Fruit fly (Drosophila melanogaster): ENCODE measurements around the gene CG12024.

Gene CG12024

dm6 chr3L:1885436-1885835 lies 28.5 kb downstream of the CG12024 start, which contains the start of gene Tmhs:
TSS of gene Tmhs (plus strand) at chr3L:1885657.
- no peak for TF ChIP-seq CG31627 (GFP tag; optimal IDR thresholded peaks at IDR 0.05)
- peak; percentile 34; the same call in 1 of the 3 replicates for TF ChIP-seq CG6163 (GFP tag; IDR thresholded peaks at IDR 0.05)
- TF ChIP-seq CG11902 (GFP tag; optimal IDR thresholded peaks at IDR 0.05), result no peak
- peak; percentile 45; the same call in 1 of the 3 replicates for TF ChIP-seq eg (GFP tag; IDR thresholded peaks at IDR 0.05)
- TF ChIP-seq CG11294 (GFP tag; IDR thresholded peaks at IDR 0.05), result no peak
- TF ChIP-seq CG6808 (GFP tag; optimal IDR thresholded peaks at IDR 0.05), result no peak
- no peak for TF ChIP-seq Sox15 (GFP tag; optimal IDR thresholded peaks at IDR 0.05)
- no peak for TF ChIP-seq Hr38 (GFP tag; optimal IDR thresholded peaks at IDR 0.05)
- no peak for TF ChIP-seq CG34406 (GFP tag; optimal IDR thresholded peaks at IDR 0.05)
- no peak for TF ChIP-seq ss (GFP tag; optimal IDR thresholded peaks at IDR 0.05)
- TF ChIP-seq Blimp-1 (GFP tag; optimal IDR thresholded peaks at IDR 0.05), result no peak

- TF ChIP-seq dac (GFP tag; optimal IDR thresholded peaks at IDR 0.05) (peak; percentile 95), Lpt (GFP tag; optimal IDR thresholded peaks at IDR 0.05) (peak; percentile 98), Smox (GFP tag; optimal IDR thresholded peaks at IDR 0.05) (peak; percentile 90), Hr38 (GFP tag; optimal IDR thresholded peaks at IDR 0.05) (peak; percentile 90), Ets21C (GFP tag; optimal IDR thresholded peaks at IDR 0.05) (peak; percentile 84), acj6 (GFP tag; optimal IDR thresholded peaks at IDR 0.05) (peak; percentile 96), CG1621 (tag; optimal IDR thresholded peaks at IDR 0.05) (peak; percentile 96), lz (GFP tag; optimal IDR thresholded peaks at IDR 0.05) (peak; percentile 91), Eip75B (GFP tag; optimal IDR thresholded peaks at IDR 0.05) (peak; percentile 97), CG15336 (GFP tag; IDR thresholded peaks at IDR 0.05) (peak; percentile 99), cyc (GFP tag; optimal IDR thresholded peaks at IDR 0.05) (peak; percentile 95), Sox102F (GFP tag; optimal IDR thresholded peaks at IDR 0.05) (peak; percentile 90), fd85E (GFP tag; optimal IDR thresholded peaks at IDR 0.05) (peak; percentile 78), ss (GFP tag; optimal IDR thresholded peaks at IDR 0.05) (peak; percentile 93 to 95), Gug (GFP tag; IDR thresholded peaks at IDR 0.05) (peak; percentile 98), esn (GFP tag; optimal IDR thresholded peaks at IDR 0.05) (peak; percentile 94), pdm3 (GFP tag; optimal IDR thresholded peaks at IDR 0.05) (peak; percentile 96), CG7368 (GFP tag; optimal IDR thresholded peaks at IDR 0.05) (peak; percentile 97), CG8319 (GFP tag; optimal IDR thresholded peaks at IDR 0.05) (peak; percentile 94), CG8632 (GFP tag; optimal IDR thresholded peaks at IDR 0.05) (peak; percentile 92), OdsH (GFP tag; optimal IDR thresholded peaks at IDR 0.05) (peak; percentile 98), CG6276 (GFP tag; optimal IDR thresholded peaks at IDR 0.05) (peak; percentile 98), CG9139 (GFP tag; optimal IDR thresholded peaks at IDR 0.05) (peak; percentile 94), Sox15 (GFP tag; optimal IDR thresholded peaks at IDR 0.05) (peak; percentile 89), Met (GFP tag; optimal IDR thresholded peaks at IDR 0.05) (peak; percentile 91), Sox14 (GFP tag; optimal IDR thresholded peaks at IDR 0.05) (peak; percentile 97), CG6163 (GFP tag; IDR thresholded peaks at IDR 0.05) (peak; percentile 99), topi (GFP tag; optimal IDR thresholded peaks at IDR 0.05) (peak; percentile 96), CG11762 (GFP tag; optimal IDR thresholded peaks at IDR 0.05; ENCODE audit: insufficient read depth) (peak; percentile 98), achi (GFP tag; optimal IDR thresholded peaks at IDR 0.05) (peak; percentile 97), CG8119 (GFP tag; IDR thresholded peaks at IDR 0.05) (peak; percentile 99), CG16779 (tag; optimal IDR thresholded peaks at IDR 0.05) (peak; percentile 96), net (GFP tag; optimal IDR thresholded peaks at IDR 0.05) (peak; percentile 97), CG11294 (GFP tag; IDR thresholded peaks at IDR 0.05) (peak; percentile 96), Hr4 (GFP tag; optimal IDR thresholded peaks at IDR 0.05) (peak; percentile 99), CG11902 (GFP tag; optimal IDR thresholded peaks at IDR 0.05) (peak; percentile 92), Ets96B (tag; optimal IDR thresholded peaks at IDR 0.05) (peak; percentile 99), Hr39 (GFP tag; optimal IDR thresholded peaks at IDR 0.05) (peak; percentile 93), CG6854 (GFP tag; optimal IDR thresholded peaks at IDR 0.05) (peak; percentile 75), fd59A (GFP tag; optimal IDR thresholded peaks at IDR 0.05) (peak; percentile 97), Blimp-1 (GFP tag; optimal IDR thresholded peaks at IDR 0.05) (peak; percentile 69), CG34406 (GFP tag; optimal IDR thresholded peaks at IDR 0.05) (peak; percentile 92), Eip93F (GFP tag; optimal IDR thresholded peaks at IDR 0.05) (peak; percentile 78), Eip78C (GFP tag) (peak; percentile 99), CG3032 (tag; optimal IDR thresholded peaks at IDR 0.05) (peak; percentile 99), CG10669 (GFP tag; optimal IDR thresholded peaks at IDR 0.05) (peak; percentile 98)
Observed at dm6 chr3L:1886125-1886544, 29.2 kb downstream of the CG12024 start.

All from whole organism, prepupa.